Fruit fly (Drosophila melanogaster): ENCODE data around the gene CG15461.

DNA sequence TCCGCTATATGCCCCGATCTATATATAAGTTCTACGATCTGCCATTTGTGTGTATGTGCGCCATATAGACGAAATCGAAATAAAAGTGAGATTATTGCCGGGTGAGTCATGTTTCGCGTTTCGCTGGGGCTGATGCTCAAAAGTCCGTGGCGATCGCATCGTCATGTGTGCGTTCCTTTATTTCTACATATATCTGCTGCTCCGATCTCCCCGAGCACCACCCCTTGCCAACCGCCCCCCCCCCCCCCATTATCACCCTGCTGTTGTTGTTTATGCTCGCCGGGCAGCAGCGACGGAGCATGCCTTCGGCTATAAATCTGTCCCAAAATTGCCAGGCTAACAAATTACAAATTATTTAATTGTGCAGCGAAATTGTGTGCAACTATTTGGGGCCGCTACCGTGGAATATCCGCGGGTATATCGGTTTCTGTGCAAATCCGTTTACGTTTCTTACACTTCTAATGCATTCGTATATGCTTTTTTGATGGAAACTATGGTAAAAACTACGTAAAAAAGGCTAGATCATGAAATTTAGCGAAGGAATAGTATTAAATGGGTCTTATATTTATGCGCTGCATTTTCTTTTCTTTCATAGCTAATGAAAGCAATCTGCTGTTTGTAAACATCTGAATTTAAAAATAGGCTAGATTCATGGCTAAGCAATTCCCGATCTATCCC lies 33.9 kb downstream of the CG15461 start:
- TF ChIP-seq pan (optimal IDR thresholded peaks at IDR 0.05) (no peak), Mio (GFP tag; optimal IDR thresholded peaks at IDR 0.05) (no peak), brk (GFP tag; optimal IDR thresholded peaks at IDR 0.05) (no peak), psq (GFP tag; optimal IDR thresholded peaks at IDR 0.05) (no peak), foxo (GFP tag; optimal IDR thresholded peaks at IDR 0.05) (no peak)
